Worm (Caenorhabditis elegans): Measurements from ENCODE around the gene grd-7.

grd-7 gene

ce11 chrX:7232158-7232822 lies 37.0 kb downstream of the grd-7 start (continued):
- TF ChIP-seq Y67H2A.10 (GFP tag; conservative IDR thresholded peaks at IDR 0.05) (no peak), madf-8 (GFP tag; conservative IDR thresholded peaks at IDR 0.05) (peak; percentile 43; the same call in 1 of the 2 replicates), efl-1 (GFP tag; optimal IDR thresholded peaks at IDR 0.05) (peak; percentile 71), mcd-1 (GFP tag; IDR thresholded peaks at IDR 0.05) (peak; percentile 44; the same call in 1 of the 2 replicates), zfh-2 (GFP tag; conservative IDR thresholded peaks at IDR 0.05) (peak; percentile 81), K12H6.12 (tag; optimal IDR thresholded peaks at IDR 0.05) (peak; percentile 31), ceh-100 (GFP tag; IDR thresholded peaks at IDR 0.05) (0 out of 2 replicates have a peak, but pooled peaks have one; percentile 6)

ce11 chrX:7230877-7231276 lies 38.4 kb downstream of the grd-7 start:
- TF ChIP-seq zfh-2 (GFP tag; conservative IDR thresholded peaks at IDR 0.05) = peak; percentile 67
- 0 out of 2 replicates have a peak, but pooled peaks have one; percentile 37 for TF ChIP-seq nfyb-1 (GFP tag; IDR thresholded peaks at IDR 0.05)
- TF ChIP-seq dpff-1 (tag; optimal IDR thresholded peaks at IDR 0.05) = no peak

- peak; percentile 30 for TF ChIP-seq lin-40 (tag; optimal IDR thresholded peaks at IDR 0.05)
- peak; percentile 5 for TF ChIP-seq K12H6.12 (tag; optimal IDR thresholded peaks at IDR 0.05)
- no peak for TF ChIP-seq pbrm-1 (GFP tag; IDR thresholded peaks at IDR 0.05)
- no peak for TF ChIP-seq sea-2 (GFP tag; IDR thresholded peaks at IDR 0.05)
- no peak for TF ChIP-seq F49E8.2 (tag; optimal IDR thresholded peaks at IDR 0.05; ENCODE audit: insufficient read depth)
- no peak for TF ChIP-seq B0019.2 (GFP tag; conservative IDR thresholded peaks at IDR 0.05)
- TF ChIP-seq pha-4 (tag; optimal IDR thresholded peaks at IDR 0.05) = no peak
- no peak for TF ChIP-seq mel-28 (tag; optimal IDR thresholded peaks at IDR 0.05; ENCODE audit: borderline replicate concordance)
- TF ChIP-seq cebp-1 (GFP tag; IDR thresholded peaks at IDR 0.05) = no peak
- TF ChIP-seq cebp-1 (tag; optimal IDR thresholded peaks at IDR 0.05) = peak; percentile 69
- TF ChIP-seq egrh-3 (GFP tag; IDR thresholded peaks at IDR 0.05) = no peak
- TF ChIP-seq Y53G8AR.9 (GFP tag; conservative IDR thresholded peaks at IDR 0.05) = 0 out of 2 replicates have a peak, but pooled peaks have one; percentile 15
- TF ChIP-seq hsf-1 (GFP tag; IDR thresholded peaks at IDR 0.05) = no peak
- TF ChIP-seq tlf-1 (GFP tag; optimal IDR thresholded peaks at IDR 0.05) = peak; percentile 7
- no peak for TF ChIP-seq hmg-1.2 (GFP tag; IDR thresholded peaks at IDR 0.05)
- no peak for TF ChIP-seq sptf-2 (GFP tag; optimal IDR thresholded peaks at IDR 0.05)
- no peak for TF ChIP-seq Y56A3A.18 (GFP tag; IDR thresholded peaks at IDR 0.05)
- no peak for TF ChIP-seq nfya-1 (tag; optimal IDR thresholded peaks at IDR 0.05; ENCODE audit: borderline replicate concordance, insufficient read depth)
- TF ChIP-seq ztf-22 (GFP tag; optimal IDR thresholded peaks at IDR 0.05) = no peak
- TF ChIP-seq F37B4.10 (GFP tag; IDR thresholded peaks at IDR 0.05) = no peak
- no peak for TF ChIP-seq F33H1.4 (GFP tag; IDR thresholded peaks at IDR 0.05)
- TF ChIP-seq snpc-1.1 (tag; optimal IDR thresholded peaks at IDR 0.05; ENCODE audit: insufficient read depth) = no peak
- TF ChIP-seq F55B11.4 (tag; optimal IDR thresholded peaks at IDR 0.05; ENCODE audit: borderline replicate concordance, insufficient read depth) = no peak
- TF ChIP-seq nhr-80 (tag; optimal IDR thresholded peaks at IDR 0.05) = no peak
- peak in 1 of 3 experiments; percentile 29 for TF ChIP-seq lin-35 (GFP tag; optimal IDR thresholded peaks at IDR 0.05)
- no peak for TF ChIP-seq ceh-27 (GFP tag; optimal IDR thresholded peaks at IDR 0.05)
- TF ChIP-seq F23B12.7 (tag; optimal IDR thresholded peaks at IDR 0.05; ENCODE audit: insufficient read depth) = no peak
- no peak for TF ChIP-seq egl-44 (GFP tag; IDR thresholded peaks at IDR 0.05)
- no peak for TF ChIP-seq sdz-38 (tag; optimal IDR thresholded peaks at IDR 0.05)
- no peak for TF ChIP-seq ceh-58 (GFP tag; IDR thresholded peaks at IDR 0.05)
- TF ChIP-seq hlh-12 (tag; optimal IDR thresholded peaks at IDR 0.05) = no peak
- TF ChIP-seq nhr-90 (tag; optimal IDR thresholded peaks at IDR 0.05) = peak; percentile 9
- no peak for TF ChIP-seq madf-8 (GFP tag; conservative IDR thresholded peaks at IDR 0.05)
- TF ChIP-seq madf-10 (tag; optimal IDR thresholded peaks at IDR 0.05) = no peak
- no peak for TF ChIP-seq gei-17 (GFP tag; optimal IDR thresholded peaks at IDR 0.05)
- peak; percentile 22 for TF ChIP-seq repo-1 (tag; optimal IDR thresholded peaks at IDR 0.05)
These were observed 39.0 kb downstream of the grd-7 start for ce11 chrX:7230321-7230720.
